Fruit fly (Drosophila melanogaster) whole organism, embryonic: ENCODE data around the gene tsh.
A peak's percentile ranks its signal among the peaks of the same experiment; 100 is the strongest.

Experiments used
- Bdp1 ChIP-seq: fragments of 200-800 bp; sonication (Bioruptor generic); optimal IDR thresholded peaks from 3 replicates; lab custom pipeline; 2016; ENCODE audit warnings: missing biosample characterization, missing genetic modification characterization
- CG10462 ChIP-seq: fragments of 200-800 bp; sonication (Bioruptor generic); optimal IDR thresholded peaks from 2 replicates; lab custom pipeline; 2016; ENCODE audit warnings: missing biosample characterization, missing genetic modification characterization
- CG10565 ChIP-seq: fragments of 200-800 bp; sonication (Bioruptor generic); optimal IDR thresholded peaks from 3 replicates; lab custom pipeline; 2016; ENCODE audit warnings: missing biosample characterization, mild to moderate bottlenecking, missing genetic modification characterization
- CG10979 ChIP-seq: fragments of 200-800 bp; sonication (Bioruptor generic); optimal IDR thresholded peaks from 2 replicates; lab custom pipeline; 2018; ENCODE audit warnings: missing biosample characterization, mild to moderate bottlenecking, missing genetic modification characterization, moderate library complexity
- CG13894 ChIP-seq: fragments of 200-800 bp; sonication (Bioruptor generic); optimal IDR thresholded peaks from 3 replicates; lab custom pipeline; 2018; ENCODE audit warnings: missing biosample characterization, mild to moderate bottlenecking, missing genetic modification characterization, moderate library complexity
- CG15601 ChIP-seq: fragments of 200-800 bp; sonication (Bioruptor generic); optimal IDR thresholded peaks from 3 replicates; lab custom pipeline; 2019; ENCODE audit warnings: missing biosample characterization, mild to moderate bottlenecking, missing genetic modification characterization, moderate library complexity
- CG1603 ChIP-seq: fragments of 200-800 bp; sonication (Bioruptor generic); optimal IDR thresholded peaks from 2 replicates; lab custom pipeline; 2019; ENCODE audit warnings: missing biosample characterization, mild to moderate bottlenecking, missing genetic modification characterization, moderate library complexity
- CG1647 ChIP-seq: fragments of 200-800 bp; sonication (Bioruptor generic); optimal IDR thresholded peaks from 3 replicates; lab custom pipeline; 2016; ENCODE audit warnings: missing biosample characterization, missing genetic modification characterization
- CG16815 ChIP-seq: fragments of 200-800 bp; sonication (Bioruptor generic); optimal IDR thresholded peaks from 3 replicates; lab custom pipeline; 2017; ENCODE audit warnings: missing biosample characterization, mild to moderate bottlenecking, missing genetic modification characterization
- CG17361 ChIP-seq: fragments of 200-800 bp; sonication (Bioruptor generic); IDR thresholded peaks from 3 replicates; pipeline ENCODE4 v1.3.6; 2022; ENCODE audit warnings: missing biosample characterization, missing genetic modification characterization
- CG1792 ChIP-seq: fragments of 200-800 bp; sonication (Bioruptor generic); optimal IDR thresholded peaks from 2 replicates; lab custom pipeline; 2016; ENCODE audit warnings: missing biosample characterization, missing genetic modification characterization
- CG2116 ChIP-seq: fragments of 200-800 bp; sonication (Bioruptor generic); optimal IDR thresholded peaks from 3 replicates; lab custom pipeline; 2018; ENCODE audit warnings: missing biosample characterization, mild to moderate bottlenecking, missing genetic modification characterization
- CG2712 ChIP-seq: fragments of 200-800 bp; optimal IDR thresholded peaks from 3 replicates; lab custom pipeline; 2019; ENCODE audit warnings: missing biosample characterization, mild to moderate bottlenecking, missing genetic modification characterization, moderate library complexity
- CG3995 ChIP-seq: fragments of 200-800 bp; sonication (Bioruptor generic); optimal IDR thresholded peaks from 3 replicates; lab custom pipeline; 2016; ENCODE audit warnings: missing biosample characterization, missing genetic modification characterization
- CG43689 ChIP-seq: fragments of 200-800 bp; sonication (Bioruptor generic); IDR thresholded peaks from 2 replicates; pipeline ENCODE4 v1.3.6; 2022; ENCODE audit warnings: missing biosample characterization, missing genetic modification characterization
- CG7271 ChIP-seq: fragments of 200-800 bp; sonication (Bioruptor generic); optimal IDR thresholded peaks from 2 replicates; lab custom pipeline; 2018; ENCODE audit warnings: missing biosample characterization, mild to moderate bottlenecking, missing genetic modification characterization, moderate library complexity
- CG7786 ChIP-seq: fragments of 200-800 bp; sonication (Bioruptor generic); optimal IDR thresholded peaks from 2 replicates; lab custom pipeline; 2016; ENCODE audit warnings: missing biosample characterization, missing genetic modification characterization
- CG9609 ChIP-seq: fragments of 200-800 bp; sonication (Bioruptor generic); optimal IDR thresholded peaks from 3 replicates; lab custom pipeline; 2016; ENCODE audit warnings: missing biosample characterization, missing genetic modification characterization
- HmgD ChIP-seq: fragments of 200-800 bp; sonication (Bioruptor generic); optimal IDR thresholded peaks from 3 replicates; lab custom pipeline; 2016; ENCODE audit warnings: missing biosample characterization, missing genetic modification characterization
- NfI ChIP-seq: fragments of 200-800 bp; sonication (Bioruptor generic); optimal IDR thresholded peaks from 3 replicates; lab custom pipeline; 2018; ENCODE audit warnings: missing biosample characterization, mild to moderate bottlenecking, missing genetic modification characterization, moderate library complexity
- PHDP ChIP-seq: fragments of 200-800 bp; sonication (Bioruptor generic); optimal IDR thresholded peaks from 3 replicates; lab custom pipeline; 2018; ENCODE audit warnings: missing biosample characterization, mild to moderate bottlenecking, missing genetic modification characterization, moderate library complexity
- Poxn ChIP-seq: fragments of 200-800 bp; sonication (Bioruptor generic); IDR thresholded peaks from 2 replicates; pipeline ENCODE4 v1.3.6; 2022; ENCODE audit warnings: missing biosample characterization, missing genetic modification characterization
- Ptx1 ChIP-seq: fragments of 200-800 bp; sonication (Bioruptor generic); IDR thresholded peaks from 2 replicates; pipeline ENCODE4 v1.3.6; 2022; ENCODE audit warnings: missing biosample characterization, missing genetic modification characterization
- Rx ChIP-seq: fragments of 200-800 bp; sonication (Bioruptor generic); IDR thresholded peaks from 2 replicates; pipeline ENCODE4 v1.3.6; 2022; ENCODE audit warnings: missing biosample characterization, missing genetic modification characterization
- Scr ChIP-seq: fragments of 200-800 bp; sonication (Bioruptor generic); IDR thresholded peaks from 2 replicates; pipeline ENCODE4 v1.3.6; 2022; ENCODE audit warnings: missing biosample characterization, missing genetic modification characterization; ENCODE audit not compliant: partially characterized antibody
- Sox102F ChIP-seq: fragments of 200-800 bp; sonication (Bioruptor generic); optimal IDR thresholded peaks from 2 replicates; lab custom pipeline; 2018; ENCODE audit warnings: missing biosample characterization, mild to moderate bottlenecking, missing genetic modification characterization, moderate library complexity
- ac ChIP-seq: fragments of 200-800 bp; sonication (Bioruptor generic); optimal IDR thresholded peaks from 3 replicates; lab custom pipeline; 2017; ENCODE audit warnings: missing biosample characterization, mild to moderate bottlenecking, missing genetic modification characterization
- ash1 ChIP-seq: fragments of 200-800 bp; sonication (Bioruptor generic); optimal IDR thresholded peaks from 2 replicates; lab custom pipeline; 2018; ENCODE audit warnings: missing biosample characterization, mild to moderate bottlenecking, missing genetic modification characterization
- ato ChIP-seq: fragments of 200-800 bp; sonication (Bioruptor generic); IDR thresholded peaks from 2 replicates; pipeline ENCODE4 v1.3.6; 2022; ENCODE audit warnings: missing biosample characterization, missing genetic modification characterization; ENCODE audit not compliant: partially characterized antibody
- bowl ChIP-seq: fragments of 200-800 bp; sonication (Bioruptor generic); IDR thresholded peaks from 2 replicates; pipeline ENCODE4 v1.3.6; 2022; ENCODE audit warnings: missing biosample characterization, missing genetic modification characterization
- ci ChIP-seq: fragments of 200-800 bp; sonication (Bioruptor generic); IDR thresholded peaks from 3 replicates; pipeline ENCODE4 v1.3.6; 2022; ENCODE audit warnings: missing biosample characterization, missing genetic modification characterization
- dan ChIP-seq: fragments of 200-800 bp; sonication (Bioruptor generic); IDR thresholded peaks from 2 replicates; pipeline ENCODE4 v1.3.6; 2022; ENCODE audit warnings: missing biosample characterization, missing genetic modification characterization
- dimm ChIP-seq: fragments of 200-800 bp; sonication (Bioruptor generic); IDR thresholded peaks from 2 replicates; pipeline ENCODE4 v1.3.6; 2022; ENCODE audit warnings: missing biosample characterization, missing genetic modification characterization
- exex ChIP-seq: fragments of 200-800 bp; sonication (Bioruptor generic); optimal IDR thresholded peaks from 4 replicates; lab custom pipeline; 2018; ENCODE audit warnings: missing biosample characterization, mild to moderate bottlenecking, missing genetic modification characterization, moderate library complexity
- gem ChIP-seq: fragments of 200-800 bp; sonication (Bioruptor generic); optimal IDR thresholded peaks from 2 replicates; lab custom pipeline; 2019; ENCODE audit warnings: missing biosample characterization, mild to moderate bottlenecking, missing genetic modification characterization, moderate library complexity
- grn ChIP-seq: fragments of 200-800 bp; sonication (Bioruptor generic); optimal IDR thresholded peaks from 3 replicates; lab custom pipeline; 2017; ENCODE audit warnings: missing biosample characterization, missing genetic modification characterization
- gsb-n ChIP-seq: fragments of 200-800 bp; sonication (Bioruptor generic); optimal IDR thresholded peaks from 3 replicates; lab custom pipeline; 2018; ENCODE audit warnings: missing biosample characterization, mild to moderate bottlenecking, missing genetic modification characterization
- h ChIP-seq: fragments of >200 bp; optimal IDR thresholded peaks from 2 replicates; lab custom pipeline; 2017
- hkb ChIP-seq, 2 experiments: fragments of 200-800 bp in 1 of 2; fragments of >200 bp in 1 of 2; sonication (Bioruptor generic) in 1 of 2; IDR thresholded peaks in 1 of 2; optimal IDR thresholded peaks in 1 of 2; 2 replicates each; pipeline versions ENCODE4 v1.3.6 to Lab custom; 2017 to 2022; ENCODE audit warnings: missing biosample characterization in 1 of 2, missing genetic modification characterization in 1 of 2
- jing ChIP-seq: fragments of 200-800 bp; sonication (Bioruptor generic); optimal IDR thresholded peaks from 2 replicates; lab custom pipeline; 2018; ENCODE audit warnings: missing biosample characterization, mild to moderate bottlenecking, missing genetic modification characterization
- kay ChIP-seq: fragments of 200-800 bp; sonication (Bioruptor generic); optimal IDR thresholded peaks from 2 replicates; lab custom pipeline; 2016; ENCODE audit warnings: missing biosample characterization, missing genetic modification characterization
- lilli ChIP-seq: fragments of 200-800 bp; sonication (Bioruptor generic); optimal IDR thresholded peaks from 3 replicates; lab custom pipeline; 2016; ENCODE audit warnings: missing biosample characterization, missing genetic modification characterization
- oc ChIP-seq: fragments of 200-800 bp; sonication (Bioruptor generic); optimal IDR thresholded peaks from 2 replicates; lab custom pipeline; 2018; ENCODE audit warnings: missing biosample characterization, mild to moderate bottlenecking, missing genetic modification characterization, moderate library complexity
- seq ChIP-seq: fragments of 200-800 bp; sonication (Bioruptor generic); IDR thresholded peaks from 2 replicates; pipeline ENCODE4 v1.3.6; 2022; ENCODE audit warnings: missing biosample characterization, missing genetic modification characterization
- sima ChIP-seq: fragments of 200-800 bp; sonication (Bioruptor generic); optimal IDR thresholded peaks from 2 replicates; lab custom pipeline; 2016; ENCODE audit warnings: missing biosample characterization, missing genetic modification characterization
- sisA ChIP-seq: fragments of 200-800 bp; sonication (Bioruptor generic); IDR thresholded peaks from 2 replicates; pipeline ENCODE4 v1.3.6; 2022; ENCODE audit warnings: missing biosample characterization, missing genetic modification characterization
- unc-4 ChIP-seq: fragments of 200-800 bp; sonication (Bioruptor generic); IDR thresholded peaks from 2 replicates; pipeline ENCODE4 v1.3.6; 2022; ENCODE audit warnings: missing biosample characterization, missing genetic modification characterization; ENCODE audit not compliant: partially characterized antibody
- wdn ChIP-seq: fragments of 200-800 bp; sonication (Bioruptor generic); IDR thresholded peaks from 2 replicates; pipeline ENCODE4 v1.3.6; 2022; ENCODE audit warnings: missing biosample characterization, missing genetic modification characterization
- wor ChIP-seq: fragments of 200-800 bp; sonication (Bioruptor generic); IDR thresholded peaks from 2 replicates; pipeline ENCODE4 v1.3.6; 2022; ENCODE audit warnings: missing biosample characterization, missing genetic modification characterization

The tsh gene

DNA sequence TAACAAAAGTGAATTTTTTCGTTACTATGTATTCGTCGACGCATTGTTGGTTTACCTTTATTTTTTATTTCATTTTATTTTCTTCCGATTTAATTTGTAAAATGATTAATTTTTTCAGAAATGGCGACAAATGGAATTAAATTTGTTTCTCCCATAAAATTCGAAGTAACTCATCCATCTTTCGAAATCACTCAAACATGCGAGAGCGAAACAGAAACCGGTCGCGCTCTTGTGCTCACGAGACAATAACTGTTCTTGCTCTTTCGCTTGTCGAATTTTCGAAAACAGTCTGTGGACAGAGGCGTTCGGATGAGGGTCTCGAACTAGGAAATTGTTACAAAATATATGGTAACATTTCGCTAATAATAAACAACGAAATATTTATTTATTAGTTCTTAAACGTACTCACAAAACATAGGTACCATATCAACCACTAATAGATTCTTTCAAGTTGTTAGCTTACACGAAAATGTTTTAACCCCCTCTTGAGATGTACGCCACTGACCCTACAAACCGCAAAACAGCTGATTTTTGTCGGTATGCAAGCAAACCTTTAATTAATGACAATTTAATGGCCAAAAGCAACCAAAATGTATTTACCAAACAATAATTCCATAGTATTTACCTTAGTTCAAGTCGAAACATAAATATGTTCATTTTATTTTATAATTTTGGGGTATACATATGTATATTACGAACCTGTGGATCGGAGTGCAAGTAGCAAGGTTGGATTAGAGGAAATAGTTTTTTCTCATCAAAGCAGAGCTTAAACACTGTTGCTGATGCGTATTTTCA, 33.6 kb upstream of the tsh start (continued):
- TF ChIP-seq CG1603 (tag; lab: Kevin White, UChicago) (peak; percentile 97), Sox102F (GFP tag; lab: Kevin White, UChicago) (peak; percentile 97), wor (GFP tag; lab: Robert Waterston, UW) (peak; percentile 94), ci (GFP tag; lab: Robert Waterston, UW) (peak; percentile 98), seq (GFP tag; lab: Robert Waterston, UW) (peak; percentile 98), dan (no peak; the same call in 1 of the 2 replicates), oc (tag; lab: Kevin White, UChicago) (peak; percentile 96), Bdp1 (GFP tag; lab: Kevin White, UChicago) (peak; percentile 86), CG2712 (tag; lab: Kevin White, UChicago) (peak; percentile 99), sima (GFP tag; lab: Kevin White, UChicago) (peak; percentile 87), exex (peak; percentile 87), sisA (peak; percentile 97), CG16815 (GFP tag; lab: Kevin White, UChicago) (peak; percentile 96), CG1792 (GFP tag; lab: Kevin White, UChicago) (peak; percentile 94), ash1 (peak; percentile 78), CG1647 (GFP tag; lab: Kevin White, UChicago) (peak; percentile 95), grn (GFP tag; lab: Kevin White, UChicago) (peak; percentile 66), unc-4 (GFP tag; lab: Robert Waterston, UW) (no peak), CG9609 (GFP tag; lab: Kevin White, UChicago) (peak; percentile 96), Poxn (peak; percentile 89), bowl (GFP tag; lab: Robert Waterston, UW) (peak; percentile 91), kay (GFP tag; lab: Kevin White, UChicago) (peak; percentile 89), lilli (GFP tag; lab: Kevin White, UChicago) (peak; percentile 99), Ptx1 (GFP tag; lab: Robert Waterston, UW) (peak; percentile 98), CG17361 (peak; percentile 99), h (lab: Kevin White, UChicago) (no peak), Scr (GFP tag; lab: Robert Waterston, UW) (0 out of 2 replicates have a peak, but pooled peaks have one; percentile 23), CG13894 (tag; lab: Kevin White, UChicago) (peak; percentile 96), CG10979 (tag; lab: Kevin White, UChicago) (peak; percentile 98), CG10565 (GFP tag; lab: Kevin White, UChicago) (peak; percentile 80), NfI (GFP tag; lab: Kevin White, UChicago) (peak; percentile 98), jing (GFP tag; lab: Kevin White, UChicago) (peak; percentile 95), HmgD (GFP tag; lab: Kevin White, UChicago) (peak; percentile 91), CG15601 (tag; lab: Kevin White, UChicago) (peak; percentile 96), ac (GFP tag; lab: Kevin White, UChicago) (peak; percentile 94), wdn (GFP tag; lab: Robert Waterston, UW) (peak; percentile 97), gem (tag; lab: Kevin White, UChicago) (peak; percentile 99), hkb (optimal IDR thresholded peaks at IDR 0.05; lab: Kevin White, UChicago) (no peak), hkb (GFP tag; IDR thresholded peaks at IDR 0.05; lab: Robert Waterston, UW) (peak; percentile 97), CG43689 (GFP tag; lab: Robert Waterston, UW) (peak; percentile 89), dimm (GFP tag; lab: Robert Waterston, UW) (peak; percentile 81), CG10462 (GFP tag; lab: Kevin White, UChicago) (peak; percentile 97), CG7271 (peak; percentile 91), CG3995 (GFP tag; lab: Kevin White, UChicago) (peak; percentile 80), Rx (peak; percentile 94), PHDP (peak; percentile 98), gsb-n (tag; lab: Kevin White, UChicago) (peak; percentile 97), CG2116 (GFP tag; lab: Kevin White, UChicago) (peak; percentile 79), CG7786 (GFP tag; lab: Kevin White, UChicago) (peak; percentile 95), ato (GFP tag; lab: Robert Waterston, UW) (no peak)
